Worm (Caenorhabditis elegans): ENCODE data around the gene F46C8.8.

Gene F46C8.8

DNA sequence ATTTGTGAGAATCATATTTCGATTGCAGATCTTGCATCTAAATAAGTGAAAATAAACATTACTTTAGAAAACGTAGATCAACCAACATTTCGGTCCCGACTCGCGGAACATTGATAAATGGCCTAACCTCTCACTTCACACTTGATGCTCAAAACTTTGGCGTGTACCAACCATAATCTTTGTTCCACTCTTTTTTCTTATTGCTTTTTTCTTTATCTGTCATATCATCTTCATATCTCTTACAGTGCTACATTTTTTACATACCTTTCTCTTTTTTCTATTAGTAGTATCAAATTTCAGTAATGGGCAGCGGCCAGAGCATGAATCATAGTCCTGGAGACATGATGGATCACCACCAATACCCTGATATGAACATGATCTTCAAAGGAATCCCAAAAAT is 29.0 kb downstream of the F46C8.8 start, which contains the start of gene F46C8.3:
TSS of gene F46C8.3 (plus strand) at position 301 of the 400 bp plus-strand sequence.
- TF ChIP-seq peb-1 (tag; optimal IDR thresholded peaks at IDR 0.05) (no peak), ceh-82 (tag; optimal IDR thresholded peaks at IDR 0.05) (no peak), skn-1 (tag; optimal IDR thresholded peaks at IDR 0.05) (no peak), lsy-2 (tag; optimal IDR thresholded peaks at IDR 0.05) (no peak), dmd-4 (tag; optimal IDR thresholded peaks at IDR 0.05) (no peak), C34F6.9 (tag; optimal IDR thresholded peaks at IDR 0.05) (no peak), nhr-77 (tag; optimal IDR thresholded peaks at IDR 0.05) (no peak), nhr-10 (tag; optimal IDR thresholded peaks at IDR 0.05) (no peak), ama-1 (optimal IDR thresholded peaks at IDR 0.05) (no peak)

DNA sequence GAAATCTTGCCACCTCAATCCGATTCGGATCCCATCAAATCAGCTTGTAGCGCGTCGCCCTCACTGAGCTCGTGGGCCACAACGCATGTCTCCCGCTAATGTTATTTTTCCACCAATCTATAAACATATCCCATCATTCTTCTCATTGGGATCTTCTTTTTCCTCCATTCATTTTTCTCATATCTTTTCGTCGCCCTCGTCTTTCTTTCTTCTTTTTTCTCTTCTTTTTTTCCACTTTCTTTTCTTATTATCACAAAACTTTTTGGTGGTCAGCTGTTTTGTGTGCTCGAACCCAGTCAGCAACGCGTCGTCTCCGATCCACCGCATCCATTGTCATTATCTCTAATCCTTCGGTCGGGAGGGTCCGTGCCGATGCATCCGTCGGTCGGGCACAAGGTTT is 30.4 kb downstream of the F46C8.8 start:
- TF ChIP-seq C34F6.9 (tag; optimal IDR thresholded peaks at IDR 0.05) (peak; percentile 8), F13H6.1 (tag; optimal IDR thresholded peaks at IDR 0.05) (peak; percentile 84), nhr-129 (tag; optimal IDR thresholded peaks at IDR 0.05) (peak; percentile 45), lsy-2 (tag; optimal IDR thresholded peaks at IDR 0.05) (peak in 1 of 2 experiments; percentile 38), nhr-237 (tag; optimal IDR thresholded peaks at IDR 0.05) (no peak), sma-9 (GFP tag; optimal IDR thresholded peaks at IDR 0.05) (peak; percentile 57), sma-9 (tag; optimal IDR thresholded peaks at IDR 0.05) (no peak), Y55F3AM.14 (GFP tag; optimal IDR thresholded peaks at IDR 0.05) (no peak)

DNA sequence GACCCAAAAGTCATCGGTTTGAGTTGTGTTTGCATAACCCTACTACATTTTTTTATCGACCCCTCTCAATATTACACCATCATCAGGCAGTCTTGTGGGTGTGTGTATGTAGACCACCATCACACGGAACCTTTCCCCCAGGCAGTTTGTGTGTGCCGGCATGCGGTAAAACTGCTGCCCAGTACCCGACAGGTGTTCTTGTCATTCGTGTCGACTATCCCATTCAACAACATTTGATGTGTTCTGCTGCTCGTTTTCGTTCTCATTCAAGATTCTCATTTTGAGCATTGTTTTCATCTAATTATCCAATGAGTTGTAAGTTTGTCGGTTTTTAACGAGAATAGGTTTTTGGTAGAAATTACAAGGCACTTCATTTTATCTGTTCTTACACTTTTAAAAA is 31.6 kb downstream of the F46C8.8 start:
- TF ChIP-seq C34F6.9 (tag; optimal IDR thresholded peaks at IDR 0.05): no peak
- TF ChIP-seq sma-9 (GFP tag; optimal IDR thresholded peaks at IDR 0.05): peak; percentile 7
- TF ChIP-seq sma-9 (tag; optimal IDR thresholded peaks at IDR 0.05): no peak

DNA sequence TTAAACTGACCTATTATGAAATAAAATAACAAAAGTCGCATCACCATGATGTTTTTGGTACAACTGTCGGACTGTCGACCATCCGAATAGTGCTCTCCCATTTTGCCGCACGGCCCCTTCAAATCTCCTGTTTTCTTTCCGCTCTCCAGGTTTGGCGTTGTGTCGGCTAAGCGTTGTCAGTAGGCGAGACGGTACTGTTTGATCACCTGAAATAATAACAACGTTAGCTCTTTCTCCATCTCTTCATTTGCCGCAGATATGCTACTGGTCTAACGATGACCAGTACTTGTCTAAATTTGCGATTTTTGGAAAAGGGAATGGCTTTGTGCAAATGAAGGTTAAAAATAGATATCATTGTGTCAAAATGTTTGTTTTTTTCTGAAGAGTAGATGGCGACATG is 34.7 kb downstream of the F46C8.8 start, which contains the start of gene chts-1:
TSS of gene chts-1 (minus strand) at position 101 of the 400 bp plus-strand sequence.
- TF ChIP-seq ceh-16 (tag; optimal IDR thresholded peaks at IDR 0.05) (no peak), nhr-77 (tag; optimal IDR thresholded peaks at IDR 0.05) (no peak), nhr-23 (tag; optimal IDR thresholded peaks at IDR 0.05) (no peak), sma-3 (GFP tag; optimal IDR thresholded peaks at IDR 0.05) (no peak), Y55F3AM.14 (GFP tag; optimal IDR thresholded peaks at IDR 0.05) (no peak), ama-1 (optimal IDR thresholded peaks at IDR 0.05) (no peak), nhr-21 (tag; optimal IDR thresholded peaks at IDR 0.05) (no peak), nhr-10 (tag; optimal IDR thresholded peaks at IDR 0.05) (no peak), nhr-25 (tag; optimal IDR thresholded peaks at IDR 0.05) (no peak), nhr-129 (tag; optimal IDR thresholded peaks at IDR 0.05) (no peak), gmeb-1 (tag; optimal IDR thresholded peaks at IDR 0.05) (no peak), blmp-1 (tag; optimal IDR thresholded peaks at IDR 0.05; ENCODE audit: insufficient read depth) (no peak), aly-2 (tag; optimal IDR thresholded peaks at IDR 0.05) (no peak), fos-1 (tag; optimal IDR thresholded peaks at IDR 0.05) (no peak), peb-1 (tag; optimal IDR thresholded peaks at IDR 0.05) (no peak), lin-39 (tag; optimal IDR thresholded peaks at IDR 0.05) (no peak)

DNA sequence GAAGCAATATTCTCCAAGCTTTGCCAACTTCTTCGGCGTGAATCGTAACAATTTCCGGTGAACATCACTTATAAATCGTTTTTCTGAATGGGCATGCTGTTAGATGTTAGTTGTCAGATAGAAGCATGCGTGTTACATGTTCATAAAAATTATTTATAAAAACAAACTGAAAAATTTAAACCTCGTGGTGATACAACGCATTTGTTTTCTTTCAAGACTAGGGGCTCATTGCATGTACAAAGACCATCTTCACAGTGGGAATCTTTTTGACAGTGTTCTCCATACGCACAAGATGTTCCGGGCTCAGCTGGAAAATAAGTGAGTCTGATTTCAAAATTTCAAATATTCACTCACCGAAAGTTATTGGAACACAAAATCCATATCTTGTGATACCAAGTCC is 41.5 kb downstream of the F46C8.8 start:
- TF ChIP-seq nhr-10 (tag; optimal IDR thresholded peaks at IDR 0.05) (no peak), egl-27 (tag; optimal IDR thresholded peaks at IDR 0.05) (no peak)

DNA sequence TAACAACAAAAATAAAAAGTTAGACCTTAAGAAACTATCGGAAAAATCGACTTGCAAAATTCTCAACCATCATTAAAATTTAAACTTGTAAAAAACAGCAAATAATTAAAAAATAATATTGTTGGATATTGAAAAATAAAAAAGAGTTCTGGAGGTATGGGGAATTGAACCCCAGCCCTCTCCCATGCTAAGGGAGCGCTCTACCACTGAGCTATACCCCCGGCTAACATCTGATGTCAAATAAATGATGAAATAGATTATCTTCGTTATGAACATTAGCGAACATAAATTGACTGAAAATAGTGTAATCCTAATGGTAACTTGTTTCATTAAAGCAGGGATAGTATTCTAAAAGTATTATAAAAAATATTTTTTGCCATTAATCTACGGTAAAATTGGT is 47.1 kb downstream of the F46C8.8 start:
- TF ChIP-seq fos-1 (tag; optimal IDR thresholded peaks at IDR 0.05) (peak; percentile 10), zag-1 (tag; optimal IDR thresholded peaks at IDR 0.05) (no peak)

DNA sequence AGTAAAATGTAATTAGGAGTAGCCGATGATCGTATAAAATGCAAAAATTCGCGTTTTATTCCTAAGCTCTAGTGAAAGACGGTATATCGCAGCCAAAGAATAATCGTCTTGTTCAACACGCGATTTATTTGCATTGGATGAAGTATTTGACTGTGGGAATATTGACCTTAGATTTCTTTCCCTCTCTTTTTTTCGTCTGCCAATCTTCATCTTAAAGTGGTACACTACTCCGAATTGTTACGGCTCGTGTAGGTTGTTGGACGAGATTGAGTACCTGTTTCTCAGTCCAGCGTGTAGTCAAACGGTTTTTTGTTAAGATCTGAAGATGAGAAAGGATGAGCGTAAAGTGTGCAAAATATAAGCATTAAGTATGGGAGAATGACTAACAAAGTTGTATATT is 47.7 kb downstream of the F46C8.8 start, which contains the start of gene lgc-11:
TSS of gene lgc-11 (minus strand) at position 101 of the 400 bp plus-strand sequence.
- TF ChIP-seq ceh-16 (tag; optimal IDR thresholded peaks at IDR 0.05): no peak

DNA sequence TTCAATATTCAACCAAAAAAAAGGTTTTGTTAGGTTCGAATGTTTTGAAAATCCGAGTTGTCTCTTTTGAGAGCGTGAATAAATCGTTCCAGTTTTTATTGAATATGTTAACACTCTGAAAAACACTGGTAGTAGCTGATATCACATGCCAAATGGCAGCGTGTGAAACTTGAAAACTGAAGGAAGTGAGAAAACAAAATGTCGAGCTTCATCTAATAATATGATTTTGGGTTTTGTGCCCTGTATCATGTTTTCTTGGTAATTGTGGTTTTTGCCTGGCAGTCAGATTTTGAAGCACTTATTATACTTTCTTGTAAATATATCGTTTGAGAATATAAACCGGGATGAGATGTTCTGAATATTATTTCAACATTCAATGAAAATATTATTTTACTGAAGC is 51.4 kb downstream of the F46C8.8 start, which contains the start of gene F48E3.6:
TSS of gene F48E3.6 (minus strand) at position 101 of the 400 bp plus-strand sequence.
- no peak for TF ChIP-seq elt-3 (tag; optimal IDR thresholded peaks at IDR 0.05)
- TF ChIP-seq skn-1 (tag; optimal IDR thresholded peaks at IDR 0.05): no peak
- no peak for TF ChIP-seq lin-13 (GFP tag; optimal IDR thresholded peaks at IDR 0.05)
- TF ChIP-seq ztf-1 (GFP tag; conservative IDR thresholded peaks at IDR 0.05): no peak
- TF ChIP-seq crh-2 (tag; optimal IDR thresholded peaks at IDR 0.05): no peak
- TF ChIP-seq peb-1 (tag; optimal IDR thresholded peaks at IDR 0.05): no peak
- TF ChIP-seq nhr-11 (tag; optimal IDR thresholded peaks at IDR 0.05): no peak
- no peak for TF ChIP-seq nhr-237 (tag; optimal IDR thresholded peaks at IDR 0.05)
- TF ChIP-seq unc-62 (GFP tag; optimal IDR thresholded peaks at IDR 0.05): no peak
- TF ChIP-seq nhr-25 (tag; optimal IDR thresholded peaks at IDR 0.05): no peak
- TF ChIP-seq nhr-10 (tag; optimal IDR thresholded peaks at IDR 0.05): no peak
- no peak for TF ChIP-seq F13H6.1 (tag; optimal IDR thresholded peaks at IDR 0.05)
- no peak for TF ChIP-seq blmp-1 (tag; optimal IDR thresholded peaks at IDR 0.05; ENCODE audit: insufficient read depth)
- TF ChIP-seq unc-39 (tag; optimal IDR thresholded peaks at IDR 0.05): no peak
- no peak for TF ChIP-seq dmd-4 (tag; optimal IDR thresholded peaks at IDR 0.05)

Data from whole organism, L2 larva.